Fruit fly (Drosophila melanogaster): Measurements from ENCODE around the gene Aven.
A peak's percentile ranks its signal among the peaks of the same experiment; 100 is the strongest.

The Aven gene

DNA sequence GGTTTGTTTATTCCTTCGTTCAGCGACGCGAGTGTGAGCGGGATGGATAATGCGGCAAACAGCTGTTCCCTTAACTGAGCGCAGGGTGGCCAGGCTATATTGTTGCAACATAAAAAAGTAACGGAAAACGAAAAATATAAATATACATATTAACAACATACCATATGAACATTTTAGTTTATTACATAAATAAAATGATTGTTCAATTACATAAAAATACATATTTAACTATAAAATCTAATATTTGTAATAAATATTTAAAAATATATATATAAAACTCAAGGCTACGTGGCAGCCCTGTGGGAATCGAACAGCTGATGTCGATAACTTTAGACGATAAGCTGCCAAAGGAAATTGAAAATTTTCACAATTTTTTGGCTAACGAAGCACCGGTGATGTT lies at the start of gene Aven, which contains the start of gene CG2540 (continued):
- TF ChIP-seq CG18599 (GFP tag; optimal IDR thresholded peaks at IDR 0.05) (peak; percentile 92), CG7928 (GFP tag; optimal IDR thresholded peaks at IDR 0.05) (peak; percentile 42), tio (GFP tag; optimal IDR thresholded peaks at IDR 0.05) (peak; percentile 32), CG6854 (GFP tag; optimal IDR thresholded peaks at IDR 0.05) (peak; percentile 81), CG33557 (GFP tag; optimal IDR thresholded peaks at IDR 0.05) (peak; percentile 87), CG1647 (GFP tag; optimal IDR thresholded peaks at IDR 0.05) (no peak), Mrtf (GFP tag; IDR thresholded peaks at IDR 0.05) (0 out of 3 replicates have a peak, but pooled peaks have one; percentile 30), Xrp1 (GFP tag; IDR thresholded peaks at IDR 0.05) (peak; percentile 84), Dbx (GFP tag; IDR thresholded peaks at IDR 0.05) (peak; percentile 71; the same call in 2 of the 3 replicates), CG9797 (GFP tag; optimal IDR thresholded peaks at IDR 0.05) (peak; percentile 11), sqz (GFP tag; optimal IDR thresholded peaks at IDR 0.05) (peak; percentile 62), CG17361 (GFP tag; IDR thresholded peaks at IDR 0.05) (peak; percentile 93), CG17802 (tag; optimal IDR thresholded peaks at IDR 0.05) (peak; percentile 13), Ravus (GFP tag; IDR thresholded peaks at IDR 0.05) (peak; percentile 10; the same call in 1 of the 2 replicates), CG15269 (tag; optimal IDR thresholded peaks at IDR 0.05) (peak; percentile 88), Taf1 (GFP tag; IDR thresholded peaks at IDR 0.05) (peak; percentile 19; the same call in 1 of the 2 replicates), E2f1 (GFP tag; IDR thresholded peaks at IDR 0.05) (peak; percentile 69), CG7963 (GFP tag; IDR thresholded peaks at IDR 0.05; ENCODE audit: partially characterized antibody) (no peak), CG12659 (GFP tag; optimal IDR thresholded peaks at IDR 0.05) (peak; percentile 90), CG2712 (tag; optimal IDR thresholded peaks at IDR 0.05) (peak; percentile 90), Sin3A (optimal IDR thresholded peaks at IDR 0.05) (no peak), CG18764 (GFP tag; optimal IDR thresholded peaks at IDR 0.05) (peak; percentile 55), CG6683 (GFP tag; optimal IDR thresholded peaks at IDR 0.05) (peak; percentile 75), CG16779 (GFP tag; IDR thresholded peaks at IDR 0.05) (no peak), scrt (GFP tag; optimal IDR thresholded peaks at IDR 0.05) (peak; percentile 78), hb (GFP tag; IDR thresholded peaks at IDR 0.05; ENCODE audit: partially characterized antibody) (no peak), Fer2 (tag; optimal IDR thresholded peaks at IDR 0.05) (peak; percentile 79), onecut (GFP tag; IDR thresholded peaks at IDR 0.05) (peak; percentile 49; the same call in 1 of the 2 replicates), nerfin-1 (tag; optimal IDR thresholded peaks at IDR 0.05) (peak; percentile 89), CG5180 (GFP tag; optimal IDR thresholded peaks at IDR 0.05) (peak; percentile 62), CG9609 (GFP tag; optimal IDR thresholded peaks at IDR 0.05) (no peak), CG12155 (GFP tag; optimal IDR thresholded peaks at IDR 0.05) (peak; percentile 74), CG30020 (tag; optimal IDR thresholded peaks at IDR 0.05) (peak; percentile 71), Awh (GFP tag; IDR thresholded peaks at IDR 0.05) (peak; percentile 60), BtbVII (GFP tag; optimal IDR thresholded peaks at IDR 0.05) (peak; percentile 84), D19B (GFP tag; optimal IDR thresholded peaks at IDR 0.05) (peak; percentile 67), fd102C (GFP tag; optimal IDR thresholded peaks at IDR 0.05) (no peak), otp (GFP tag; IDR thresholded peaks at IDR 0.05) (no peak), esg (GFP tag; conservative IDR thresholded peaks at IDR 0.05) (peak; percentile 54), CG6813 (GFP tag; optimal IDR thresholded peaks at IDR 0.05) (peak; percentile 85), CG17568 (GFP tag; optimal IDR thresholded peaks at IDR 0.05) (peak; percentile 49), Trl (optimal IDR thresholded peaks at IDR 0.05) (no peak), Trl (GFP tag; optimal IDR thresholded peaks at IDR 0.05) (no peak), CG2202 (tag; optimal IDR thresholded peaks at IDR 0.05) (peak; percentile 67), caup (GFP tag; optimal IDR thresholded peaks at IDR 0.05; ENCODE audit: severe bottlenecking) (peak; percentile 86), Vsx1 (GFP tag; optimal IDR thresholded peaks at IDR 0.05) (peak; percentile 67), lilli (GFP tag; optimal IDR thresholded peaks at IDR 0.05) (peak; percentile 41), mld (GFP tag; IDR thresholded peaks at IDR 0.05; ENCODE audit: partially characterized antibody) (no peak), ash1 (GFP tag; optimal IDR thresholded peaks at IDR 0.05) (no peak), NC2α (GFP tag; optimal IDR thresholded peaks at IDR 0.05) (no peak)
